Worm (Caenorhabditis elegans): ENCODE measurements around the gene snx-14.

Gene snx-14

DNA sequence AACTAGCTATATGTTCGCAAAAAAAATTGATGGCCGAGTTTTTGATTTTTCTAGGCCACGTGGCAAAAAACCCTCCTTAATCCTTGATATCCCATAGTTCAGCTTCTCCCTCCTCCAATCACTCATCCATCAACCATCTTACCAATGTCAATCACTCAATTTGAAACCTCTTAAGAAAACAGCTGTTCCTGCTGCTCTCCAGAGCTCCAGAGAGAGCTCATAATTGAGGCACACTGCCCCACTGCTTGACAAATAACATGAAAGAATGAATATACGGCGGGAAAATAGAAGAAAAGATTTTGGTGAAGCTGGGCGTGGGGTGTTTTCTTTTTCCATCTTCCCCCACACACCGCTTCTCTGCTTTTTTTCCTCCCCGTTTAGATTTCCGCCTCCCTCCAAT lies 30.4 kb downstream of the snx-14 start:
- TF ChIP-seq zag-1 (tag; optimal IDR thresholded peaks at IDR 0.05) (no peak), elt-1 (tag; optimal IDR thresholded peaks at IDR 0.05) (no peak), nhr-28 (tag; optimal IDR thresholded peaks at IDR 0.05) (no peak), hmg-11 (tag; optimal IDR thresholded peaks at IDR 0.05) (no peak), egl-27 (tag; optimal IDR thresholded peaks at IDR 0.05) (no peak), sea-2 (GFP tag; optimal IDR thresholded peaks at IDR 0.05) (no peak), ceh-16 (tag; optimal IDR thresholded peaks at IDR 0.05) (no peak), lin-15B (tag; optimal IDR thresholded peaks at IDR 0.05) (no peak), egl-5 (tag; optimal IDR thresholded peaks at IDR 0.05) (peak; percentile 22), nhr-76 (tag; optimal IDR thresholded peaks at IDR 0.05) (no peak), fkh-2 (tag; optimal IDR thresholded peaks at IDR 0.05) (no peak), ama-1 (optimal IDR thresholded peaks at IDR 0.05) (no peak), lin-39 (tag; optimal IDR thresholded peaks at IDR 0.05) (peak; percentile 66), ZK546.5 (tag; optimal IDR thresholded peaks at IDR 0.05) (no peak), skn-1 (tag; optimal IDR thresholded peaks at IDR 0.05) (no peak), ceh-82 (tag; optimal IDR thresholded peaks at IDR 0.05) (no peak), daf-12 (tag; optimal IDR thresholded peaks at IDR 0.05) (no peak)

DNA sequence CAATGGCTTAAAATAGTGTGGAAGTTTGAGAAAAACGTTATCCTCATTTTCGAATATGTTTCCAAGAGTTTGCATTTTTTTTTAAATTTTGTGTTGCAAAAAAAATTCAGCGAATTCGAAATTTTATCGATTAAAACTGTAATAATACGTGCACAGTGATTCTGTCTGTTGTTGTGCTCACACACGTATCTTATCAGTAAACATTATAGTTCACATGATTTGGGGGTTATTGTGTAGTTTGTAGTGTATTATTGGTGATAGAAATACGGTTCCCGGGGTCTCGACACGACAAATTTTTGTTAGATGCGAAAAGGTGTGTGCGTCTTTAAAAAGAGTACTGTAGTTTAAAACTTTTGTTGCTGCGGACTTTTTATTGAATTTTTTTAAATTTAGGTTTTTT lies 35.3 kb downstream of the snx-14 start, which contains the start of gene drr-1:
drr-1 (minus strand) TSS at position 183 of the 400 bp plus-strand sequence.
- TF ChIP-seq aly-2 (tag; optimal IDR thresholded peaks at IDR 0.05) (no peak), pha-4 (tag; optimal IDR thresholded peaks at IDR 0.05) (peak; percentile 35), ceh-28 (tag; optimal IDR thresholded peaks at IDR 0.05) (peak; percentile 46), elt-2 (tag; optimal IDR thresholded peaks at IDR 0.05) (peak; percentile 72)

DNA sequence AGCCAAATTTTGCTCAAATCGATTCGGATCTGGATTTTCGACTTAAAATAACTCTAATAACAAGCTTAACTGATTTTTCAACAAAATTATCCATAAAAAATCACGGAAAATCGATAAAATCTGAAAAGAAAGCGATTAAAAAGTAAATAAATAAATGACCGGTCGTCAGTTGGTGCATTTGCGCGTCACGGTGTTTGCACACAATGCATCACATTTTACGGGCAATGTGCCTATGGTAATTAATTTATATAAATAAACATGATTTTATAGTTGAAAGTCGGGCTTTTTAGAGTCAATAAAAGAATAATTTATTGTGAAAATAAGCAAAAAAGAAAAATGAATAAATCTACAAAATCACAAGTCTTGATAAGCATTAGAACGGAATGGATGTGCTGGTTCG lies 36.3 kb downstream of the snx-14 start:
- TF ChIP-seq zag-1 (tag; optimal IDR thresholded peaks at IDR 0.05) (no peak), hmg-11 (tag; optimal IDR thresholded peaks at IDR 0.05) (peak; percentile 54), ama-1 (optimal IDR thresholded peaks at IDR 0.05) (peak; percentile 24), unc-39 (tag; optimal IDR thresholded peaks at IDR 0.05) (no peak), egl-5 (tag; optimal IDR thresholded peaks at IDR 0.05) (no peak), elt-1 (tag; optimal IDR thresholded peaks at IDR 0.05) (no peak), ztf-4 (tag; optimal IDR thresholded peaks at IDR 0.05) (no peak), lin-15B (tag; optimal IDR thresholded peaks at IDR 0.05) (peak; percentile 39), nhr-11 (tag; optimal IDR thresholded peaks at IDR 0.05) (no peak), snpc-4 (tag; optimal IDR thresholded peaks at IDR 0.05) (peak; percentile 42), pqm-1 (tag; optimal IDR thresholded peaks at IDR 0.05) (peak; percentile 8), R02D3.7 (tag; optimal IDR thresholded peaks at IDR 0.05) (no peak), fkh-2 (tag; optimal IDR thresholded peaks at IDR 0.05) (no peak), lin-39 (tag; optimal IDR thresholded peaks at IDR 0.05) (no peak), nhr-77 (tag; optimal IDR thresholded peaks at IDR 0.05) (no peak), nhr-25 (tag; optimal IDR thresholded peaks at IDR 0.05) (no peak), nfya-1 (tag; optimal IDR thresholded peaks at IDR 0.05; ENCODE audit: insufficient read depth) (peak; percentile 12), ztf-11 (tag; optimal IDR thresholded peaks at IDR 0.05) (no peak), elt-2 (tag; optimal IDR thresholded peaks at IDR 0.05) (peak; percentile 31), ceh-82 (tag; optimal IDR thresholded peaks at IDR 0.05) (no peak), nhr-76 (tag; optimal IDR thresholded peaks at IDR 0.05) (no peak), nhr-12 (tag; optimal IDR thresholded peaks at IDR 0.05) (no peak), pha-4 (tag; optimal IDR thresholded peaks at IDR 0.05) (peak; percentile 89), elt-3 (tag; optimal IDR thresholded peaks at IDR 0.05) (no peak)

ce11 chrII:13494175-13494650 lies 36.8 kb downstream of the snx-14 start, which contains the start of gene ndua-7:
ndua-7 (minus strand) TSS chrII:13494600.
- TF ChIP-seq nhr-43 (tag; optimal IDR thresholded peaks at IDR 0.05; ENCODE audit: poor library complexity, severe bottlenecking) (no peak), ama-1 (optimal IDR thresholded peaks at IDR 0.05) (no peak), snpc-4 (tag; optimal IDR thresholded peaks at IDR 0.05) (no peak), jun-1 (tag; optimal IDR thresholded peaks at IDR 0.05) (no peak), ceh-82 (tag; optimal IDR thresholded peaks at IDR 0.05) (no peak), nhr-28 (tag; optimal IDR thresholded peaks at IDR 0.05) (no peak), aly-2 (tag; optimal IDR thresholded peaks at IDR 0.05) (no peak)

DNA sequence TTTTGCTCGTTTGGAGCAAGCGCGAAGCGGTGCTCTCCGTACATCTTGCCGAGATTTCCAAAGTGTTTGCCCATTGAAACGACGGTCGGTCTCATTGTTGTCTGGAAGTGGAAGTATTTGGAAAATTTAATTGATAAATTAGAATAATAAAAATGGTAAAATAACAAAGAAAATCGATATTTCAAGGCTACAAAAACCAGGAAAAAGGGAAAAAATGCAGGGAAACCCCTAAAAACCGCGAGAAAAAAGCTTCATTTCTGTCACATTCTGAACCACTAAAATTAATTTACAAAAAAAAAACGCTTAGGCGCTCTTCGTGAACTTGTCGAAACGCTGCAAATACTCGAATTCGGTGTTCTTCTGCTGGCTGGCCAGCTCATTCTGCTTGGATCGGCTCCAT lies 38.1 kb downstream of the snx-14 start, which contains the start of gene F45H10.2:
F45H10.2 (minus strand) TSS at position 101 of the 400 bp plus-strand sequence.
- TF ChIP-seq elt-1 (tag; optimal IDR thresholded peaks at IDR 0.05) = no peak
- TF ChIP-seq pqm-1 (tag; optimal IDR thresholded peaks at IDR 0.05) = no peak
